Fruit fly (Drosophila melanogaster) whole organism, embryonic: Measurements from ENCODE around the gene CG12661.

ENCODE experiments used
- Ada2b ChIP-seq: fragments of 200-800 bp; sonication (Bioruptor generic); IDR thresholded peaks from 2 replicates; pipeline ENCODE4 v1.3.6; 2022; ENCODE audit warnings: missing biosample characterization, missing genetic modification characterization
- Atf6 ChIP-seq: fragments of 200-800 bp; sonication (Bioruptor generic); IDR thresholded peaks from 2 replicates; pipeline ENCODE4 v1.3.6; 2022; ENCODE audit warnings: missing biosample characterization, missing genetic modification characterization
- B-H1 ChIP-seq: fragments of 200-800 bp; sonication (Bioruptor generic); IDR thresholded peaks from 3 replicates; pipeline ENCODE4 v1.3.6; 2022; ENCODE audit warnings: missing biosample characterization, missing genetic modification characterization
- CG11093 ChIP-seq: fragments of 200-800 bp; sonication (Bioruptor generic); IDR thresholded peaks from 3 replicates; pipeline ENCODE4 v1.3.6; 2022; ENCODE audit warnings: missing biosample characterization, missing genetic modification characterization
- CG12071 ChIP-seq: fragments of 200-800 bp; sonication (Bioruptor generic); optimal IDR thresholded peaks from 3 replicates; lab custom pipeline; 2018; ENCODE audit warnings: missing biosample characterization, mild to moderate bottlenecking, missing genetic modification characterization
- CG12155 ChIP-seq: fragments of 200-800 bp; sonication (Bioruptor generic); optimal IDR thresholded peaks from 3 replicates; lab custom pipeline; 2016; ENCODE audit warnings: missing biosample characterization, missing genetic modification characterization
- CG13894 ChIP-seq: fragments of 200-800 bp; sonication (Bioruptor generic); optimal IDR thresholded peaks from 3 replicates; lab custom pipeline; 2018; ENCODE audit warnings: missing biosample characterization, mild to moderate bottlenecking, missing genetic modification characterization, moderate library complexity
- CG15011 ChIP-seq: fragments of 200-800 bp; sonication (Bioruptor generic); optimal IDR thresholded peaks from 3 replicates; lab custom pipeline; 2018; ENCODE audit warnings: missing biosample characterization, mild to moderate bottlenecking, missing genetic modification characterization
- CG17385 ChIP-seq: fragments of 200-800 bp; sonication (Bioruptor generic); optimal IDR thresholded peaks from 3 replicates; lab custom pipeline; 2018; ENCODE audit warnings: missing biosample characterization, mild to moderate bottlenecking, missing genetic modification characterization
- CG17829 ChIP-seq: fragments of 200-800 bp; optimal IDR thresholded peaks from 2 replicates; lab custom pipeline; 2019; ENCODE audit warnings: missing biosample characterization, mild to moderate bottlenecking, missing genetic modification characterization, moderate library complexity
- CG2875 ChIP-seq: fragments of 200-800 bp; sonication (Bioruptor generic); optimal IDR thresholded peaks from 2 replicates; lab custom pipeline; 2017; ENCODE audit warnings: missing biosample characterization, mild to moderate bottlenecking, missing genetic modification characterization, missing genetic modification reagents
- CG2889 ChIP-seq: fragments of 200-800 bp; sonication (Bioruptor generic); IDR thresholded peaks from 3 replicates; pipeline ENCODE4 v1.3.6; 2022; ENCODE audit warnings: missing biosample characterization, missing genetic modification characterization
- CG33557 ChIP-seq: fragments of 200-800 bp; sonication (Bioruptor generic); optimal IDR thresholded peaks from 2 replicates; lab custom pipeline; 2019; ENCODE audit warnings: missing biosample characterization, mild to moderate bottlenecking, missing genetic modification characterization, moderate library complexity
- CG42726 ChIP-seq: fragments of 200-800 bp; sonication (Bioruptor generic); IDR thresholded peaks from 2 replicates; pipeline ENCODE4 v1.3.6; 2022; ENCODE audit warnings: missing biosample characterization, missing genetic modification characterization; ENCODE audit not compliant: partially characterized antibody
- CG6272 ChIP-seq: fragments of 200-800 bp; sonication (Bioruptor generic); IDR thresholded peaks from 2 replicates; pipeline ENCODE4 v1.3.6; 2022; ENCODE audit warnings: missing biosample characterization, missing genetic modification characterization
- CG8359 ChIP-seq: fragments of 200-800 bp; sonication (Bioruptor generic); optimal IDR thresholded peaks from 2 replicates; lab custom pipeline; 2017; ENCODE audit warnings: missing biosample characterization, mild to moderate bottlenecking, missing genetic modification characterization, borderline replicate concordance
- CG8478 ChIP-seq: fragments of >200 bp; optimal IDR thresholded peaks from 2 replicates; lab custom pipeline; 2018
- CTCF ChIP-seq: fragments of 200-800 bp; sonication (Bioruptor generic); optimal IDR thresholded peaks from 2 replicates; lab custom pipeline; 2017; ENCODE audit warnings: missing biosample characterization, mild to moderate bottlenecking, missing genetic modification characterization, moderate library complexity
- CkIIα-i1 ChIP-seq: fragments of 200-800 bp; sonication (Bioruptor generic); IDR thresholded peaks from 2 replicates; pipeline ENCODE4 v1.3.6; 2022; ENCODE audit warnings: missing biosample characterization, missing genetic modification characterization
- Dll ChIP-seq: fragments of 200-800 bp; sonication (Bioruptor generic); IDR thresholded peaks from 4 replicates; pipeline ENCODE4 v1.3.6; 2022; ENCODE audit warnings: missing biosample characterization, missing genetic modification characterization; ENCODE audit not compliant: partially characterized antibody
- Hey ChIP-seq: fragments of 200-800 bp; sonication (Bioruptor generic); optimal IDR thresholded peaks from 3 replicates; lab custom pipeline; 2018; ENCODE audit warnings: missing biosample characterization, mild to moderate bottlenecking, missing genetic modification characterization
- HmgD ChIP-seq: fragments of 200-800 bp; sonication (Bioruptor generic); optimal IDR thresholded peaks from 3 replicates; lab custom pipeline; 2016; ENCODE audit warnings: missing biosample characterization, missing genetic modification characterization
- Lhr ChIP-seq: fragments of 200-800 bp; sonication (Bioruptor generic); optimal IDR thresholded peaks from 3 replicates; lab custom pipeline; 2017; ENCODE audit warnings: mild to moderate bottlenecking, missing biosample characterization, missing genetic modification reagents, missing genetic modification characterization
- Lim3 ChIP-seq: fragments of 200-800 bp; sonication (Bioruptor generic); IDR thresholded peaks from 2 replicates; pipeline ENCODE4 v1.3.6; 2022; ENCODE audit warnings: missing biosample characterization, missing genetic modification characterization
- Med ChIP-seq: fragments of 200-800 bp; sonication (Bioruptor generic); peaks from one replicate; lab custom pipeline; 2016; ENCODE audit warnings: missing biosample characterization, missing genetic modification characterization, mild to moderate bottlenecking, inconsistent platforms, moderate library complexity
- Mes4 ChIP-seq: fragments of 200-800 bp; sonication (Bioruptor generic); optimal IDR thresholded peaks from 2 replicates; lab custom pipeline; 2016; ENCODE audit warnings: missing biosample characterization, missing genetic modification characterization
- NC2α ChIP-seq: fragments of 200-800 bp; sonication (Bioruptor generic); optimal IDR thresholded peaks from 2 replicates; lab custom pipeline; 2016; ENCODE audit warnings: missing biosample characterization, missing genetic modification characterization
- NFAT ChIP-seq: fragments of 200-800 bp; sonication (Bioruptor generic); IDR thresholded peaks from 2 replicates; pipeline ENCODE4 v1.3.6; 2022; ENCODE audit warnings: missing biosample characterization, missing genetic modification characterization
- Oaz ChIP-seq: fragments of 200-800 bp; sonication (Bioruptor generic); IDR thresholded peaks from 2 replicates; pipeline ENCODE4 v1.3.6; 2022; ENCODE audit warnings: missing biosample characterization, missing genetic modification characterization
- Opbp ChIP-seq: fragments of 200-800 bp; sonication (Bioruptor generic); IDR thresholded peaks from 3 replicates; pipeline ENCODE4 v1.3.6; 2022; ENCODE audit warnings: missing biosample characterization, missing genetic modification characterization; ENCODE audit not compliant: partially characterized antibody
- Ravus ChIP-seq: fragments of 200-800 bp; sonication (Bioruptor generic); IDR thresholded peaks from 2 replicates; pipeline ENCODE4 v1.3.6; 2022; ENCODE audit warnings: missing biosample characterization, missing genetic modification characterization
- Rfx ChIP-seq: fragments of 200-800 bp; sonication (Bioruptor generic); IDR thresholded peaks from 2 replicates; pipeline ENCODE4 v1.3.6; 2022; ENCODE audit warnings: missing biosample characterization, missing genetic modification characterization
- Side ChIP-seq: fragments of 200-800 bp; sonication (Bioruptor generic); optimal IDR thresholded peaks from 2 replicates; lab custom pipeline; 2016; ENCODE audit warnings: missing biosample characterization, missing genetic modification characterization
- Six4 ChIP-seq: fragments of 200-800 bp; sonication (Bioruptor generic); optimal IDR thresholded peaks from 2 replicates; lab custom pipeline; 2016; ENCODE audit warnings: missing biosample characterization, missing genetic modification characterization
- Tbp ChIP-seq: fragments of >200 bp; optimal IDR thresholded peaks from 2 replicates; lab custom pipeline; 2018; ENCODE audit warnings: missing biosample characterization, missing genetic modification characterization
- al ChIP-seq: fragments of 200-800 bp; sonication (Bioruptor generic); IDR thresholded peaks from 2 replicates; pipeline ENCODE4 v1.3.6; 2022; ENCODE audit warnings: missing biosample characterization, missing genetic modification characterization
- ase ChIP-seq: fragments of 200-800 bp; sonication (Bioruptor generic); IDR thresholded peaks from 3 replicates; pipeline ENCODE4 v1.3.6; 2022; ENCODE audit warnings: missing biosample characterization, missing genetic modification characterization
- bowl ChIP-seq: fragments of 200-800 bp; sonication (Bioruptor generic); IDR thresholded peaks from 2 replicates; pipeline ENCODE4 v1.3.6; 2022; ENCODE audit warnings: missing biosample characterization, missing genetic modification characterization
- chn ChIP-seq: fragments of 200-800 bp; sonication (Bioruptor generic); optimal IDR thresholded peaks from 2 replicates; lab custom pipeline; 2016; ENCODE audit warnings: missing biosample characterization, missing genetic modification characterization
- corto ChIP-seq: fragments of 200-800 bp; sonication (Bioruptor generic); optimal IDR thresholded peaks from 2 replicates; lab custom pipeline; 2016; ENCODE audit warnings: missing biosample characterization, mild to moderate bottlenecking, missing genetic modification characterization, moderate library complexity
- dimm ChIP-seq: fragments of 200-800 bp; sonication (Bioruptor generic); IDR thresholded peaks from 2 replicates; pipeline ENCODE4 v1.3.6; 2022; ENCODE audit warnings: missing biosample characterization, missing genetic modification characterization
- dysf ChIP-seq: fragments of 200-800 bp; sonication (Bioruptor generic); IDR thresholded peaks from 3 replicates; pipeline ENCODE4 v1.3.6; 2022; ENCODE audit warnings: missing biosample characterization, missing genetic modification characterization
- gce ChIP-seq: fragments of 200-800 bp; sonication (Bioruptor generic); IDR thresholded peaks from 3 replicates; pipeline ENCODE4 v1.3.6; 2022; ENCODE audit warnings: missing biosample characterization, missing genetic modification characterization
- ind ChIP-seq: fragments of 200-800 bp; sonication (Bioruptor generic); optimal IDR thresholded peaks from 3 replicates; lab custom pipeline; 2016; ENCODE audit warnings: missing biosample characterization, missing genetic modification characterization
- knrl ChIP-seq: fragments of 200-800 bp; sonication (Bioruptor generic); IDR thresholded peaks from 3 replicates; pipeline ENCODE4 v1.3.6; 2022; ENCODE audit warnings: missing biosample characterization, missing genetic modification characterization; ENCODE audit not compliant: partially characterized antibody
- lola ChIP-seq, 3 experiments: fragments of >200 bp in 2 of 3; fragments of 200-800 bp in 1 of 3; sonication (Bioruptor generic) in 1 of 3; optimal IDR thresholded peaks; 2 replicates each; lab custom pipeline; 2017 to 2019; ENCODE audit warnings: missing biosample characterization in 3 of 3, missing genetic modification characterization in 3 of 3, mild to moderate bottlenecking in 1 of 3, moderate library complexity in 1 of 3
- otp ChIP-seq: fragments of 200-800 bp; sonication (Bioruptor generic); IDR thresholded peaks from 3 replicates; pipeline ENCODE4, ENCODE4 v1.3.6; 2022; ENCODE audit warnings: missing biosample characterization, missing genetic modification characterization
- run ChIP-seq: fragments of 200-800 bp; sonication (Bioruptor generic); optimal IDR thresholded peaks from 3 replicates; lab custom pipeline; 2018; ENCODE audit warnings: missing biosample characterization, mild to moderate bottlenecking, missing genetic modification characterization
- seq ChIP-seq: fragments of 200-800 bp; sonication (Bioruptor generic); IDR thresholded peaks from 2 replicates; pipeline ENCODE4 v1.3.6; 2022; ENCODE audit warnings: missing biosample characterization, missing genetic modification characterization
- stc ChIP-seq: fragments of 200-800 bp; sonication (Bioruptor generic); IDR thresholded peaks from 2 replicates; pipeline ENCODE4 v1.3.6; 2022; ENCODE audit warnings: missing biosample characterization, missing genetic modification characterization
- tx ChIP-seq: fragments of 200-800 bp; sonication (Bioruptor generic); optimal IDR thresholded peaks from 2 replicates; lab custom pipeline; 2016; ENCODE audit warnings: missing biosample characterization, missing genetic modification characterization
- vvl ChIP-seq: fragments of 200-800 bp; sonication (Bioruptor generic); IDR thresholded peaks from 2 replicates; pipeline ENCODE4 v1.3.6; 2022; ENCODE audit warnings: missing biosample characterization, missing genetic modification characterization

Gene CG12661

dm6 chrX:8878967-8879554 is 44.4 kb downstream of the CG12661 start (continued):
- TF ChIP-seq CG13894 (tag; lab: Kevin White, UChicago) (peak; percentile 56), CG15011 (peak; percentile 58), Ada2b (GFP tag; lab: Robert Waterston, UW) (peak; percentile 86), dimm (GFP tag; lab: Robert Waterston, UW) (peak; percentile 77), CG8359 (GFP tag; lab: Kevin White, UChicago) (peak; percentile 73), CG17829 (tag; lab: Kevin White, UChicago) (peak; percentile 86), Med (peak; percentile 87), Lhr (peak; percentile 30), gce (GFP tag; lab: Robert Waterston, UW) (peak; percentile 87; the same call in 2 of the 3 replicates), knrl (GFP tag; lab: Robert Waterston, UW) (no peak), otp (peak; percentile 90), stc (GFP tag; lab: Robert Waterston, UW) (peak; percentile 89), Six4 (GFP tag; lab: Kevin White, UChicago) (peak; percentile 69), NFAT (GFP tag; lab: Robert Waterston, UW) (peak; percentile 68), bowl (peak; percentile 84), ase (GFP tag; lab: Robert Waterston, UW) (peak; percentile 85), Side (GFP tag; lab: Kevin White, UChicago) (no peak), Oaz (GFP tag; lab: Robert Waterston, UW) (peak; percentile 79), CG12155 (GFP tag; lab: Kevin White, UChicago) (peak; percentile 62), chn (GFP tag; lab: Kevin White, UChicago) (peak; percentile 13), HmgD (GFP tag; lab: Kevin White, UChicago) (no peak), CG12071 (peak; percentile 72), al (GFP tag; lab: Robert Waterston, UW) (peak; percentile 82), Ravus (peak; percentile 68), CG2889 (GFP tag; lab: Robert Waterston, UW) (peak; percentile 82), B-H1 (GFP tag; lab: Robert Waterston, UW) (peak; percentile 87), CG2875 (GFP tag; lab: Kevin White, UChicago) (peak; percentile 64), Atf6 (GFP tag; lab: Robert Waterston, UW) (peak; percentile 89), CG33557 (GFP tag; lab: Kevin White, UChicago) (peak; percentile 70), lola (GFP tag; optimal IDR thresholded peaks at IDR 0.05; lab: Kevin White, UChicago) (peak in 1 of 3 experiments; percentile 73), vvl (GFP tag; lab: Robert Waterston, UW) (peak; percentile 95), CG11093 (no peak; the same call in 1 of the 3 replicates), CG8478 (lab: Kevin White, UChicago) (no peak), CkIIα-i1 (GFP tag; lab: Robert Waterston, UW) (peak; percentile 4; the same call in 1 of the 2 replicates), corto (GFP tag; lab: Kevin White, UChicago) (no peak), Dll (GFP tag; lab: Robert Waterston, UW) (no peak), Tbp (GFP tag; lab: Kevin White, UChicago) (no peak), CG6272 (GFP tag; lab: Robert Waterston, UW) (peak; percentile 62), CTCF (GFP tag; lab: Kevin White, UChicago) (peak; percentile 7), NC2α (no peak), Opbp (GFP tag; lab: Robert Waterston, UW) (no peak), CG17385 (GFP tag; lab: Kevin White, UChicago) (peak; percentile 82), ind (GFP tag; lab: Kevin White, UChicago) (peak; percentile 72), CG42726 (GFP tag; lab: Robert Waterston, UW) (no peak), seq (GFP tag; lab: Robert Waterston, UW) (peak; percentile 88), Hey (tag; lab: Kevin White, UChicago) (no peak), Lim3 (GFP tag; lab: Robert Waterston, UW) (peak; percentile 65; the same call in 1 of the 2 replicates), Rfx (GFP tag; lab: Robert Waterston, UW) (peak; percentile 89), tx (GFP tag; lab: Kevin White, UChicago) (no peak), dysf (GFP tag; lab: Robert Waterston, UW) (peak; percentile 90), Mes4 (GFP tag; lab: Kevin White, UChicago) (no peak), run (peak; percentile 65)
